Worm (Caenorhabditis elegans) whole organism, early embryonic: ENCODE results near the gene R07E3.7.

ENCODE experiments used
- B0310.2 ChIP-seq: sonication (generic microtip); optimal IDR thresholded peaks from 2 replicates; lab custom pipeline; 2016; ENCODE audit warnings: mild to moderate bottlenecking, missing genetic modification characterization, missing compliant biosample characterization
- F13C5.2 ChIP-seq: sonication (generic microtip); optimal IDR thresholded peaks from 2 replicates; lab custom pipeline; 2017; ENCODE audit warnings: mild to moderate bottlenecking, missing genetic modification characterization, inconsistent platforms, missing compliant biosample characterization
- aly-1 ChIP-seq: sonication (generic microtip); optimal IDR thresholded peaks from 2 replicates; lab custom pipeline; 2016; ENCODE audit warnings: missing genetic modification characterization, missing compliant biosample characterization
- ama-1 ChIP-seq: fragments of 150-350 bp; optimal IDR thresholded peaks from 2 replicates; lab custom pipeline; 2014
- ceh-13 ChIP-seq: fragments of 200-800 bp; sonication (Bioruptor generic); optimal IDR thresholded peaks from 2 replicates; lab custom pipeline; 2018; ENCODE audit warnings: mild to moderate bottlenecking, missing genetic modification characterization, missing compliant biosample characterization
- ceh-36 ChIP-seq: sonication (generic microtip); optimal IDR thresholded peaks from 2 replicates; lab custom pipeline; 2016; ENCODE audit warnings: missing genetic modification characterization, inconsistent platforms, missing compliant biosample characterization
- ets-7 ChIP-seq: sonication (generic microtip); optimal IDR thresholded peaks from 2 replicates; lab custom pipeline; 2016; ENCODE audit warnings: missing genotype, missing genetic modification characterization, missing compliant biosample characterization
- flt-1 ChIP-seq: fragments of 200-800 bp; sonication (Bioruptor generic); IDR thresholded peaks from 2 replicates; pipeline ENCODE4 v1.3.6; 2022; ENCODE audit warnings: missing genetic modification characterization, missing compliant biosample characterization
- hmbx-1 ChIP-seq: sonication (generic microtip); optimal IDR thresholded peaks from 2 replicates; lab custom pipeline; 2016; ENCODE audit warnings: mild to moderate bottlenecking, missing genetic modification characterization, missing compliant biosample characterization
- hmg-4 ChIP-seq: fragments of 200-800 bp; sonication (Bioruptor generic); optimal IDR thresholded peaks from 2 replicates; lab custom pipeline; 2018; ENCODE audit warnings: mild to moderate bottlenecking, missing genetic modification characterization, missing compliant biosample characterization
- hnd-1 ChIP-seq: sonication (generic microtip); optimal IDR thresholded peaks from 2 replicates; lab custom pipeline; 2016; ENCODE audit warnings: missing genetic modification characterization, missing compliant biosample characterization
- pes-1 ChIP-seq: fragments of 200-800 bp; sonication (Bioruptor generic); IDR thresholded peaks from 2 replicates; pipeline ENCODE4 v1.3.6; 2022; ENCODE audit warnings: missing genetic modification reagents, missing genetic modification characterization, missing compliant biosample characterization
- scrt-1 ChIP-seq: fragments of 200-800 bp; sonication (Bioruptor generic); IDR thresholded peaks from 2 replicates; pipeline ENCODE4 v1.3.6; 2022; ENCODE audit warnings: missing genetic modification characterization, missing compliant biosample characterization
- sea-1 ChIP-seq: fragments of 200-800 bp; sonication (Bioruptor generic); conservative IDR thresholded peaks from 2 replicates; pipeline ENCODE4 v1.3.6; 2022; ENCODE audit warnings: missing genetic modification characterization, missing compliant biosample characterization
- tbx-11 ChIP-seq: fragments of 200-800 bp; sonication (Bioruptor generic); IDR thresholded peaks from 2 replicates; pipeline ENCODE4 v1.3.6; 2022; ENCODE audit warnings: missing genetic modification characterization, missing compliant biosample characterization
- tbx-37 ChIP-seq: fragments of 200-800 bp; sonication (Bioruptor generic); conservative IDR thresholded peaks from 2 replicates; pipeline ENCODE4 v1.3.6; 2022; ENCODE audit warnings: missing genetic modification reagents, missing genetic modification characterization, missing compliant biosample characterization
- tra-4 ChIP-seq: sonication (generic microtip); optimal IDR thresholded peaks from 2 replicates; lab custom pipeline; 2017; ENCODE audit warnings: missing genetic modification characterization, missing compliant biosample characterization

Gene R07E3.7

DNA sequence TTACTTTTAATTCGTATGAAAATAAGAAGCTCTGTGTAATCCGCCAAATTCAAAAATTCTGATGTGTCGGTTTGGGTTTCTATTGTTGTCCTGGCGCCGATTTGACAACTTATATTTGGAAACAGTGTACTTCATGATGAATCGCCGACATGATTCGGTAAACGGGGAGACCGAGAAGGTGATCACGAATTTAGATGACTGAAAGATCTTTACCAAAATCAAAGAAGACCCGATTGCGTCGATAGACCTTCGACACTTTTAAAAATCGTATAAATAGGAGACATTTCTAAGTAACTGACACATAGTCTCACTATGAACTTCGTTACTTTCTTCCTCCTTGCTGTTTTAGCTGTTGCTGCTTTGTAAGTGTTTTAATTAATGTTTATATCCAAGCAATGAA lies 53.1 kb downstream of the R07E3.7 start, which contains the start of gene fip-5:
TSS of gene fip-5 (plus strand) at position 312 of the 400 bp plus-strand sequence.
- no peak for TF ChIP-seq ceh-13 (GFP tag; lab: Kevin White, UChicago)
- TF ChIP-seq ets-7 (tag; lab: Kevin White, UChicago): no peak
- TF ChIP-seq flt-1 (GFP tag; lab: Robert Waterston, UW): no peak
- TF ChIP-seq hmg-4 (GFP tag; lab: Kevin White, UChicago): no peak
- TF ChIP-seq F13C5.2 (tag; lab: Kevin White, UChicago): no peak
- no peak for TF ChIP-seq hmbx-1 (tag; lab: Kevin White, UChicago)
- no peak for TF ChIP-seq tra-4 (tag; lab: Kevin White, UChicago)
- no peak for TF ChIP-seq scrt-1 (GFP tag; lab: Robert Waterston, UW)
- TF ChIP-seq ama-1 (lab: Kevin White, UChicago): no peak
- TF ChIP-seq sea-1 (GFP tag; lab: Robert Waterston, UW): no peak
- TF ChIP-seq B0310.2: no peak
- TF ChIP-seq tbx-11 (GFP tag; lab: Robert Waterston, UW): no peak
- TF ChIP-seq tbx-37 (GFP tag; lab: Robert Waterston, UW): no peak
- no peak for TF ChIP-seq pes-1 (GFP tag; lab: Robert Waterston, UW)
- no peak for TF ChIP-seq aly-1
- no peak for TF ChIP-seq hnd-1 (tag; lab: Kevin White, UChicago)
- TF ChIP-seq ceh-36: no peak

DNA sequence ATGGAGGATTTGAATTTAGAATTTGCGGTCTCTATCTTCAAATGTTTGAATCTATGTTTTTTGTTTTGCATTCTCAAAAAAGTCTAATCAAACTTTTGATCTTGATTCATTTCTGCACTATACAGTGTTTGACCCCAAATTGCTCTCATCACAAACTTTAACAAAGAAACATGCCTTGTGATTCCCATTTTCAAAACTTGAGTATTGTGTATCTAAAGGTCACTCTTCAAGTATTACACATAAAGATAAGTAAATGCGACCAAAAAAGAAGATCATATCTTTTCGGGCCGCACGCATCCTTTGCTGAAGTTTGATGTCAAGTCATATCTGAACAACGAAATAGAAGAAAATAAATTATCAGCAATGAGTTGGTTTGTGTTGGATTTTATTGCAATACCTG lies 53.6 kb downstream of the R07E3.7 start:
- TF ChIP-seq tra-4 (tag; lab: Kevin White, UChicago) (no peak), ceh-13 (GFP tag; lab: Kevin White, UChicago) (no peak), F13C5.2 (tag; lab: Kevin White, UChicago) (no peak), tbx-37 (GFP tag; lab: Robert Waterston, UW) (no peak), pes-1 (GFP tag; lab: Robert Waterston, UW) (no peak), sea-1 (GFP tag; lab: Robert Waterston, UW) (no peak), hmg-4 (GFP tag; lab: Kevin White, UChicago) (no peak), ets-7 (tag; lab: Kevin White, UChicago) (no peak), ceh-36 (no peak), aly-1 (no peak), hmbx-1 (tag; lab: Kevin White, UChicago) (no peak), flt-1 (GFP tag; lab: Robert Waterston, UW) (no peak), tbx-11 (GFP tag; lab: Robert Waterston, UW) (no peak), scrt-1 (GFP tag; lab: Robert Waterston, UW) (no peak), ama-1 (lab: Kevin White, UChicago) (no peak), hnd-1 (tag; lab: Kevin White, UChicago) (no peak), B0310.2 (no peak)

DNA sequence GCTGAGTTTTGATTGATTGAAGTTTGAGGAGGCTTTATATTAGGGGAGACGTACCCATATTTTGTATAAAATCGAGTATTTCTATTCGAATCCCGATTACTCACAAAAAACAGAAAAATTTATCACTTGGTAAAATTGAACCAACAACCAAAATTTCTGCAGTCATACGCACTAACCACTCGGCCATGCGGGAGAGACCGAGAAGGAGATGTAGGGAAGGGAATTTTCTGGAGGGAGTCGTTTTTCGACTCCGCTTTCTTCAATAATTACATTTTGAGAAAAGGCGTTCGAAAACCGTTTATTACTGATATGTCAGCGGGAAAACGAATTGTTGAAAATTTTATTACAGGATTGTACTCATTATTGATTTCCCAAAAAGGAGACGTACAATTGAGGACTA lies 56.6 kb downstream of the R07E3.7 start:
- peak; percentile 61; the same call in 1 of the 2 replicates for TF ChIP-seq pes-1 (GFP tag; lab: Robert Waterston, UW)
- 0 out of 2 replicates have a peak, but pooled peaks have one; percentile 5 for TF ChIP-seq flt-1 (GFP tag; lab: Robert Waterston, UW)

DNA sequence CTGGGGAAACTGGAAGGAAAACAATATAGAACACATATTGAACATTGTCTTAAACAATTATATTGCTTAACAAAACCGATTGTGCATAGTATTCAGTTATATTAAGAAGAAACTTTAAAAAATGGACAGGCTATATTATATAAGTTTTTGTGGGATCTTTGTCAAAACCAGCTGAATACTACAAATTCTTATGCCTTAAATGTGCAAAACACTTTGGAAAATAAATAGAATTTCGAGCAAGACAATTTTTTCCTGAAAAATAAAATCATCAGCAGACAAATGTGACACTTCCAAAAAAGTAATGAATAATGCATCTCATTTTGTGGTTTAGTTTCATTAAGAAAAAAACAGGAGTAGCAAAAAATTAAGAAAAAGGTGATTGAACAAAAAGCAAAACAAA lies 58.1 kb downstream of the R07E3.7 start:
- TF ChIP-seq aly-1 (no peak), ceh-36 (no peak), tbx-11 (GFP tag; lab: Robert Waterston, UW) (no peak), F13C5.2 (tag; lab: Kevin White, UChicago) (no peak), ama-1 (lab: Kevin White, UChicago) (no peak), pes-1 (GFP tag; lab: Robert Waterston, UW) (no peak), hmbx-1 (tag; lab: Kevin White, UChicago) (no peak), hmg-4 (GFP tag; lab: Kevin White, UChicago) (no peak), sea-1 (GFP tag; lab: Robert Waterston, UW) (no peak), tra-4 (tag; lab: Kevin White, UChicago) (no peak), tbx-37 (GFP tag; lab: Robert Waterston, UW) (no peak), hnd-1 (tag; lab: Kevin White, UChicago) (no peak), ceh-13 (GFP tag; lab: Kevin White, UChicago) (no peak), ets-7 (tag; lab: Kevin White, UChicago) (no peak), flt-1 (GFP tag; lab: Robert Waterston, UW) (no peak), scrt-1 (GFP tag; lab: Robert Waterston, UW) (no peak)
